Fruit fly (Drosophila melanogaster): ENCODE results near the gene yellow-f.

Gene yellow-f

DNA sequence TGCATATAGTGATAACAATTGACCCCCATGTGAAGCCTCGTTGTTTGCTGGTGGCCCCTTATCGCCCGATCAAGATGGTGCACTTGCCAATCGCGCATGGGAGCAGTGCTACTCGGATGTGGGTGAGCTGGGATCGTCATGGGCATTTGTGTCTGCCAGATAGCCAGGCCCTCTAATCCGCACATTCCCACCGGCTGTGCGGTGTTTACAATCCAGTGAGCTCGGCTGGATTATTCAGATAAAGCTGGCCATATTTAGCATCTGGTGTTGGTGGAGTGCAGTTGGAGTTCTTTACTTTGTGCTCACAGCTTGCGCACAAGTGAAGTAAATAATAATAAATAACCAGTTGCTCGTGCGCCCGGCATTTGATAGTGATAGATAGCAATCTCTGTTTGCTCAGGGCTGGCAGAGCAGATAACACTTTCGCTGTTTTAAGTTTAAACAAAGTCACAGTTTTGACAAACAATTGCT is 40.0 kb upstream of the yellow-f start:
- no peak for TF ChIP-seq CG5204 (GFP tag; optimal IDR thresholded peaks at IDR 0.05)
- TF ChIP-seq kay (GFP tag; ENCODE audit: borderline replicate concordance): peak; percentile 96
- peak; percentile 76 for TF ChIP-seq Crg-1 (GFP tag; optimal IDR thresholded peaks at IDR 0.05)
- TF ChIP-seq tj (GFP tag; optimal IDR thresholded peaks at IDR 0.05): no peak
- TF ChIP-seq CG14711 (tag; optimal IDR thresholded peaks at IDR 0.05): peak; percentile 62
- no peak for TF ChIP-seq CG1620 (GFP tag; optimal IDR thresholded peaks at IDR 0.05)
- TF ChIP-seq CG7101 (tag; optimal IDR thresholded peaks at IDR 0.05): peak; percentile 83
- peak; percentile 85 for TF ChIP-seq CG7045 (GFP tag; optimal IDR thresholded peaks at IDR 0.05)
- TF ChIP-seq Mnt (GFP tag; optimal IDR thresholded peaks at IDR 0.05): peak; percentile 79
- no peak for TF ChIP-seq bab1 (GFP tag; optimal IDR thresholded peaks at IDR 0.05)
- peak; percentile 39 for TF ChIP-seq Clk (GFP tag; optimal IDR thresholded peaks at IDR 0.05)
- peak; percentile 78 for TF ChIP-seq CG12768 (GFP tag; optimal IDR thresholded peaks at IDR 0.05)
- peak; percentile 4 for TF ChIP-seq ovo (GFP tag; optimal IDR thresholded peaks at IDR 0.05)
- TF ChIP-seq cic (GFP tag; optimal IDR thresholded peaks at IDR 0.05): peak; percentile 64
- peak; percentile 68 for TF ChIP-seq toe (GFP tag; optimal IDR thresholded peaks at IDR 0.05)
- TF ChIP-seq CG33017 (tag; optimal IDR thresholded peaks at IDR 0.05): peak; percentile 71
- TF ChIP-seq Hr96 (GFP tag; optimal IDR thresholded peaks at IDR 0.05): peak; percentile 30
- peak; percentile 49 for TF ChIP-seq pad (GFP tag; optimal IDR thresholded peaks at IDR 0.05)
- no peak for TF ChIP-seq cnc (optimal IDR thresholded peaks at IDR 0.05)
- TF ChIP-seq CG11617 (GFP tag; optimal IDR thresholded peaks at IDR 0.05): peak; percentile 77

DNA sequence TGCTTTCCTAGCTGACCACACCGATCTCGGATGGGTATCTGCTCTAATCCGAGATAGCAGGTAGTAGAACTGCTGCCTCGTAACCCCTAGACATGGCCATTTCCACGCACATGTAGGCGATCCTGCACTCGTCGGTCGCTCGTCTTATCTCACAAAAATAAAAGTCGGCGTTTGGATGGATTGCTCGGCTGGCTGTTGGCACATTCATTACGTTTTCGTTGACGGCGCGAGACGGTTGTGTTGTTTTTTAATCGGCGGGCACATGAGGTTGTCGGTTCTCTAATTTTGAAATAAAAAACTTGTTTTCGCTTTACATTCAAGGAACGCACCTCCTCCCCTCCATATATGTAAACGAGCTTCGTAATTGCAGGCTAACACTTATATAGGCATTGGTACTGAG is 39.3 kb upstream of the yellow-f start, which contains the start of gene ry:
Gene ry (plus strand): TSS at position 206 of the 400 bp plus-strand sequence.
- TF ChIP-seq ovo (GFP tag; optimal IDR thresholded peaks at IDR 0.05): no peak
- peak; percentile 70 for TF ChIP-seq Mnt (GFP tag; optimal IDR thresholded peaks at IDR 0.05)
- no peak for TF ChIP-seq CG1620 (GFP tag; optimal IDR thresholded peaks at IDR 0.05)
- peak; percentile 43 for TF ChIP-seq CG33017 (tag; optimal IDR thresholded peaks at IDR 0.05)
- peak; percentile 84 for TF ChIP-seq cic (GFP tag; optimal IDR thresholded peaks at IDR 0.05)
- no peak for TF ChIP-seq CG7045 (GFP tag; optimal IDR thresholded peaks at IDR 0.05)
- TF ChIP-seq tj (GFP tag; optimal IDR thresholded peaks at IDR 0.05): no peak

DNA sequence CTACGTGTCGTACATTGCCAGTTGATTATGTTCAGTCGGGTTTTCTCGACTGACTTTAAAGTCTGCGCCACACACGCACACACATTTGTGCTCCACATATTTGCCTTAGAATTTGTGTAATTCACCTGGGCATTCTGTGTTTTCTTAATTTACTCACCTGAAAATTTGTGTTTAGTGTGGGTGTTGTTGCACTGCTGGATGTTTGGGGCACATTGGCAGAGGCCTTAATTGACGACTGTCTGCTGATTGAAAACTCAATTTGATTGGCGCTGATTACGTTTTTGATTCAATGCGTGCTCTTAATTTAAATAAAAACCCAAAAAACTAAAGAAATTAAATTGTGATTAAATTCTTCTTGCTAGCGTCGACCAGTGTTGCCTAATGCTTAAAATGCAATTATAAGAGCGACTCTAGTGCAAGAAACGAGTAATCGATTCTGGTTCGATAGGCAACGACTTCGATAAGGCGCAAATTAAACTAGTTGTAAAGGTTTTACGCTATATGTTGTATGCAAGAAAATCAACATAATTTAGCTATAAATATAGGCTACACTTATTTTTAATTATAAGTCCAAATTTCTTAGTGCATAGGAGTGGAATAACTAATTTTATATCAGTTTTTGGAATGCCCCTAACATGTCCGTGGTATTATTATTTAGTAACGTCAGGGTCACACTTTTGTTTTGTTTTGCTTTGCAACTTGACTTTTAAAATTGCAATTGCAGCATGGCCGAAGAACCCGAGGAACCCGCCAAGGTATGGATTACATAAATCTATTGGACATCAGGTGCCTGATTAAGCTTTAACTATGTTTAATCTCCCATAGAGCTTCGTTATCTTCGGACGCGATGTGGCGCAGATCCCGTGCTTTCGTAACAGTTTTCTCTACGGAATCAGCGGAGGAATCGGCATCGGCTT is 37.5 kb upstream of the yellow-f start, which contains the start of the genes CG46281 and CG46280:
Gene CG46281 (minus strand): TSS at position 51 of the 917 bp plus-strand sequence.
Gene CG46280 (minus strand): TSS at position 403 of the 917 bp plus-strand sequence.
- peak; percentile 31 for TF ChIP-seq CG12768 (GFP tag; optimal IDR thresholded peaks at IDR 0.05)
- peak; percentile 46 for TF ChIP-seq CG11617 (GFP tag; optimal IDR thresholded peaks at IDR 0.05)
- peak; percentile 23 for TF ChIP-seq tj (GFP tag; optimal IDR thresholded peaks at IDR 0.05)
- peak; percentile 44 for TF ChIP-seq bab1 (GFP tag; optimal IDR thresholded peaks at IDR 0.05)
- peak; percentile 32 for TF ChIP-seq Crg-1 (GFP tag; optimal IDR thresholded peaks at IDR 0.05)
- no peak for TF ChIP-seq Hr96 (GFP tag; optimal IDR thresholded peaks at IDR 0.05)
- TF ChIP-seq CG5204 (GFP tag; optimal IDR thresholded peaks at IDR 0.05): no peak
- TF ChIP-seq CG1620 (GFP tag; optimal IDR thresholded peaks at IDR 0.05): peak; percentile 49
- TF ChIP-seq CG7101 (tag; optimal IDR thresholded peaks at IDR 0.05): peak; percentile 42
- TF ChIP-seq Clk (GFP tag; optimal IDR thresholded peaks at IDR 0.05): no peak
- TF ChIP-seq kay (GFP tag; ENCODE audit: borderline replicate concordance): peak; percentile 85
- TF ChIP-seq ovo (GFP tag; optimal IDR thresholded peaks at IDR 0.05): no peak
- peak; percentile 8 for TF ChIP-seq cic (GFP tag; optimal IDR thresholded peaks at IDR 0.05)
- TF ChIP-seq CG14711 (tag; optimal IDR thresholded peaks at IDR 0.05): peak; percentile 59
- TF ChIP-seq toe (GFP tag; optimal IDR thresholded peaks at IDR 0.05): no peak
- TF ChIP-seq cnc (optimal IDR thresholded peaks at IDR 0.05): no peak
- peak; percentile 1 for TF ChIP-seq CG7045 (GFP tag; optimal IDR thresholded peaks at IDR 0.05)
- no peak for TF ChIP-seq CG33017 (tag; optimal IDR thresholded peaks at IDR 0.05)
- peak; percentile 33 for TF ChIP-seq pad (GFP tag; optimal IDR thresholded peaks at IDR 0.05)
- TF ChIP-seq Mnt (GFP tag; optimal IDR thresholded peaks at IDR 0.05): peak; percentile 58

DNA sequence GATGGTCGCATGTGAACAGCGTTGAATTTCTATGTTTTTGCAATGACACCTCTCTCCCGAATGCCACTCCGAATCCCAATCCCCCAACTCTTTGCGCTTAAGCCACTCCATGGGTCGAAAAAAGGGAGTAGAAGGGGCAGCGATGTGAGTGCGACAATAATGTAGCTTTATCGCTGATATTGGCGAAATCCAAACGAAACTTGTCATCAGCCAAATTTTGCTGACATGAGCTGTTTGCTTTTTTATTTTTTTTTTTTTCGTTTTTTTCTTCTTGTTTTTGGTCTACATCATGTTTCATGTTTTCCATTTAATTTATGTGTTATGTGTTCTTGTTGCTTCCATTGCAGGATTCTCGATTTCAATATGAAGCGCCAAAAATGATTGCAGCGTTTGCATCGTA is 26.0 kb upstream of the yellow-f start:
- TF ChIP-seq CG7101 (tag; optimal IDR thresholded peaks at IDR 0.05) (no peak), tj (GFP tag; optimal IDR thresholded peaks at IDR 0.05) (peak; percentile 99)

DNA sequence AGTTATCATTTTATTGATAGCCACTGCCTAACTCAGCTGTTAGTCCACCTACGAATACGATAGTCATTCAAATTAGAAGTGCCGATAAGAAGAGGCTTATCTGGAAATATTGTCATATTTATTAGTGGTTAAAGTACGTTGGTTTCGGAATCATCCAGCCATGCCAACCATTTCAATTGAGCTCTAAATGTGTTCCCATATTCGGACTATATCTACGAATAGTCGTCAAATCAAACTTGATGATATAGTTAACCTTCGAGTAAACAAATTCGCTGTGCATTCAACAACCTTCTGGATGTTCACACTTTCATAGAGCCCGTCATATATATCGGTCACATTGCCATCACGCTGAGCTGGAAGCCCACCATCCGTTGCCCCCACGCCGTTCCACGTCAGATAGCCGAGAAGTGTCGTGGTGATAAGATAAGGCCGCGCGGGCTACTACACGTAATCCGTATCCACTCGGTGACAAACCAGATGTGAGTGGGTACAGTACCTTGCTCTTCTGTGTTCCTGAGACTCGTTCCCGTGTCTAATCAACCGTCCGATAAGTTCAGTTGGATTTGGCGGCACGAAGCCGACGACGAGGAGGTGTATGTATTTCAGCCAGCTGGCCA is 25.4 kb upstream of the yellow-f start:
- no peak for TF ChIP-seq Hr96 (GFP tag; optimal IDR thresholded peaks at IDR 0.05)
- peak; percentile 19 for TF ChIP-seq CG33017 (tag; optimal IDR thresholded peaks at IDR 0.05)
- peak; percentile 36 for TF ChIP-seq Mnt (GFP tag; optimal IDR thresholded peaks at IDR 0.05)
- peak; percentile 5 for TF ChIP-seq ovo (GFP tag; optimal IDR thresholded peaks at IDR 0.05)
- no peak for TF ChIP-seq CG14711 (tag; optimal IDR thresholded peaks at IDR 0.05)
- peak; percentile 42 for TF ChIP-seq cic (GFP tag; optimal IDR thresholded peaks at IDR 0.05)

DNA sequence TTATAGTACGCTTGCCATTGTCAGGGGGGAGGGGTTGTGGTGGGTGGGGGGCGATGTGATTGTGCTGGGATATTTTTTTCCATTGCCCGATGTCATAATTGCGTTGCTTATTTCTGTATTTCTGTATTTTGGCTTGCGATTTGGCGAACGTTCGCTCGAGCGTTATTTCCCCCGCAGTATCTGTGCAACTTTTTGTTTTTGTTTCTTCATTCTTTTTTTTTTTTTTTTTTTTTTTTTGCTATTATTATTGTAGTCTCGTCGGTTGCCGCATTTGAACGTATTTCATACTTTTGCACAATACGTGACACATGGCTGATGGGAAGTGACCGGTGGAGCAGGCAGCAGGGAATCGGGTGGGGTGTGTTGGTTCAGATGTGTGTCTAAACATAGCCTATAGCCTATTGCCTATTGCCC is 24.6 kb upstream of the yellow-f start:
- TF ChIP-seq Clk (GFP tag; optimal IDR thresholded peaks at IDR 0.05) (no peak), ovo (GFP tag; optimal IDR thresholded peaks at IDR 0.05) (no peak), cnc (optimal IDR thresholded peaks at IDR 0.05) (no peak), CG5204 (GFP tag; optimal IDR thresholded peaks at IDR 0.05) (no peak), Mnt (GFP tag; optimal IDR thresholded peaks at IDR 0.05) (peak; percentile 65), CG11617 (GFP tag; optimal IDR thresholded peaks at IDR 0.05) (peak; percentile 8), CG33017 (tag; optimal IDR thresholded peaks at IDR 0.05) (no peak), tj (GFP tag; optimal IDR thresholded peaks at IDR 0.05) (peak; percentile 40), CG12768 (GFP tag; optimal IDR thresholded peaks at IDR 0.05) (peak; percentile 47), CG7101 (tag; optimal IDR thresholded peaks at IDR 0.05) (no peak), CG14711 (tag; optimal IDR thresholded peaks at IDR 0.05) (no peak), cic (GFP tag; optimal IDR thresholded peaks at IDR 0.05) (peak; percentile 90), kay (GFP tag; ENCODE audit: borderline replicate concordance) (peak; percentile 91), pad (GFP tag; optimal IDR thresholded peaks at IDR 0.05) (no peak), Crg-1 (GFP tag; optimal IDR thresholded peaks at IDR 0.05) (no peak)

All from whole organism, adult.